Fruit fly (Drosophila melanogaster) whole organism, adult: Measurements from ENCODE around the gene CG11986.

ENCODE experiments used
- CG11617 ChIP-seq: fragments of 200-800 bp; sonication (Bioruptor generic); optimal IDR thresholded peaks from 2 replicates; lab custom pipeline; 2017; ENCODE audit warnings: mild to moderate bottlenecking, missing biosample characterization, missing genetic modification reagents, missing genetic modification characterization
- CG12768 ChIP-seq: fragments of 200-800 bp; sonication (Bioruptor generic); optimal IDR thresholded peaks from 2 replicates; lab custom pipeline; 2017; ENCODE audit warnings: missing biosample characterization, missing genetic modification characterization, mild to moderate bottlenecking, moderate library complexity, missing genetic modification reagents
- CG14711 ChIP-seq: fragments of 200-800 bp; sonication (Bioruptor generic); optimal IDR thresholded peaks from 2 replicates; lab custom pipeline; 2018; ENCODE audit warnings: missing biosample characterization, mild to moderate bottlenecking, missing genetic modification characterization, moderate library complexity
- CG1620 ChIP-seq: fragments of 200-800 bp; sonication (Bioruptor generic); optimal IDR thresholded peaks from 2 replicates; lab custom pipeline; 2016; ENCODE audit warnings: missing biosample characterization, missing genetic modification characterization
- CG33017 ChIP-seq: fragments of 200-800 bp; sonication (Bioruptor generic); optimal IDR thresholded peaks from 2 replicates; lab custom pipeline; 2018; ENCODE audit warnings: missing biosample characterization, mild to moderate bottlenecking, missing genetic modification characterization, moderate library complexity
- CG5204 ChIP-seq: fragments of 200-800 bp; sonication (Bioruptor generic); optimal IDR thresholded peaks from 2 replicates; lab custom pipeline; 2016; ENCODE audit warnings: missing biosample characterization, missing genetic modification characterization
- CG7045 ChIP-seq: fragments of 200-800 bp; sonication (Bioruptor generic); optimal IDR thresholded peaks from 2 replicates; lab custom pipeline; 2017; ENCODE audit warnings: missing biosample characterization, mild to moderate bottlenecking, missing genetic modification characterization
- CG7101 ChIP-seq: fragments of 200-800 bp; sonication (Bioruptor generic); optimal IDR thresholded peaks from 2 replicates; lab custom pipeline; 2018; ENCODE audit warnings: missing biosample characterization, mild to moderate bottlenecking, missing genetic modification characterization, moderate library complexity
- Clk ChIP-seq: fragments of 200-800 bp; sonication (Bioruptor generic); optimal IDR thresholded peaks from 2 replicates; lab custom pipeline; 2017; ENCODE audit warnings: missing biosample characterization, missing genetic modification characterization
- Crg-1 ChIP-seq: fragments of 200-800 bp; sonication (Bioruptor generic); optimal IDR thresholded peaks from 2 replicates; lab custom pipeline; 2016; ENCODE audit warnings: missing biosample characterization, missing genetic modification characterization
- Hr96 ChIP-seq: fragments of 200-800 bp; sonication (Bioruptor generic); optimal IDR thresholded peaks from 2 replicates; lab custom pipeline; 2016; ENCODE audit warnings: missing biosample characterization, missing genetic modification characterization
- Mnt ChIP-seq: fragments of 200-800 bp; sonication (Bioruptor generic); optimal IDR thresholded peaks from 2 replicates; lab custom pipeline; 2016; ENCODE audit warnings: missing biosample characterization, mild to moderate bottlenecking, missing genetic modification characterization
- bab1 ChIP-seq: fragments of 200-800 bp; sonication (Bioruptor generic); optimal IDR thresholded peaks from 3 replicates; lab custom pipeline; 2019; ENCODE audit warnings: missing biosample characterization, mild to moderate bottlenecking, missing genetic modification characterization, moderate library complexity
- cic ChIP-seq: fragments of 200-800 bp; sonication (Bioruptor generic); optimal IDR thresholded peaks from 2 replicates; lab custom pipeline; 2017; ENCODE audit warnings: missing biosample characterization, mild to moderate bottlenecking, missing genetic modification characterization, moderate library complexity
- cnc ChIP-seq, 2 experiments: fragments of >200 bp; optimal IDR thresholded peaks; 2 replicates each; lab custom pipeline; 2017
- kay ChIP-seq: fragments of 200-800 bp; sonication (Bioruptor generic); peaks from one replicate; lab custom pipeline; 2016; ENCODE audit warnings: missing biosample characterization, missing genetic modification characterization, borderline replicate concordance
- ovo ChIP-seq: fragments of 200-800 bp; sonication (Bioruptor generic); optimal IDR thresholded peaks from 2 replicates; lab custom pipeline; 2016; ENCODE audit warnings: missing biosample characterization, missing genetic modification characterization
- pad ChIP-seq: fragments of 200-800 bp; sonication (Bioruptor generic); optimal IDR thresholded peaks from 3 replicates; lab custom pipeline; 2017; ENCODE audit warnings: missing biosample characterization, missing genetic modification characterization, mild to moderate bottlenecking, moderate library complexity, missing genetic modification reagents
- tj ChIP-seq: fragments of 200-800 bp; sonication (Bioruptor generic); optimal IDR thresholded peaks from 3 replicates; lab custom pipeline; 2017; ENCODE audit warnings: missing biosample characterization, mild to moderate bottlenecking, missing genetic modification characterization, moderate library complexity
- toe ChIP-seq: fragments of 200-800 bp; sonication (Bioruptor generic); optimal IDR thresholded peaks from 2 replicates; lab custom pipeline; 2016; ENCODE audit warnings: missing biosample characterization, missing genetic modification characterization

The CG11986 gene

dm6 chr3R:9055119-9056105 lies 40.2 kb downstream of the CG11986 start:
- no peak for TF ChIP-seq Clk (GFP tag; lab: Kevin White, UChicago)
- TF ChIP-seq CG5204 (GFP tag; lab: Kevin White, UChicago) = peak; percentile 43
- TF ChIP-seq kay (GFP tag; lab: Kevin White, UChicago) = peak; percentile 92
- TF ChIP-seq Mnt = peak; percentile 62
- no peak for TF ChIP-seq cnc (optimal IDR thresholded peaks at IDR 0.05; lab: Kevin White, UChicago)
- peak; percentile 59 for TF ChIP-seq CG1620 (GFP tag; lab: Kevin White, UChicago)
- peak; percentile 86 for TF ChIP-seq tj (GFP tag; lab: Kevin White, UChicago)
- TF ChIP-seq pad (GFP tag; lab: Kevin White, UChicago) = peak; percentile 9
- no peak for TF ChIP-seq cic (GFP tag; lab: Kevin White, UChicago)
- TF ChIP-seq ovo (GFP tag; lab: Kevin White, UChicago) = no peak
- peak; percentile 89 for TF ChIP-seq bab1 (GFP tag; lab: Kevin White, UChicago)
- peak; percentile 79 for TF ChIP-seq CG7101 (tag; lab: Kevin White, UChicago)
- peak; percentile 44 for TF ChIP-seq CG11617 (GFP tag; lab: Kevin White, UChicago)
- TF ChIP-seq Hr96 (GFP tag; lab: Kevin White, UChicago) = peak; percentile 52
- no peak for TF ChIP-seq CG12768
- TF ChIP-seq CG7045 = peak; percentile 77
- peak; percentile 73 for TF ChIP-seq CG33017 (tag; lab: Kevin White, UChicago)
- TF ChIP-seq CG14711 (tag; lab: Kevin White, UChicago) = peak; percentile 83
- no peak for TF ChIP-seq Crg-1 (GFP tag; lab: Kevin White, UChicago)
- TF ChIP-seq toe (GFP tag; lab: Kevin White, UChicago) = peak; percentile 14

- TF ChIP-seq CG33017 (tag; lab: Kevin White, UChicago) (peak; percentile 31), cnc (optimal IDR thresholded peaks at IDR 0.05; lab: Kevin White, UChicago) (no peak), Crg-1 (GFP tag; lab: Kevin White, UChicago) (no peak), CG1620 (GFP tag; lab: Kevin White, UChicago) (no peak), pad (GFP tag; lab: Kevin White, UChicago) (peak; percentile 90), kay (GFP tag; lab: Kevin White, UChicago) (peak; percentile 83), tj (GFP tag; lab: Kevin White, UChicago) (no peak), CG7101 (tag; lab: Kevin White, UChicago) (no peak), CG7045 (no peak), toe (GFP tag; lab: Kevin White, UChicago) (no peak), ovo (GFP tag; lab: Kevin White, UChicago) (peak; percentile 40), cic (GFP tag; lab: Kevin White, UChicago) (no peak), CG5204 (GFP tag; lab: Kevin White, UChicago) (no peak), Hr96 (GFP tag; lab: Kevin White, UChicago) (peak; percentile 50), Mnt (peak; percentile 37), CG12768 (no peak)
These were observed 41.3 kb downstream of the CG11986 start for dm6 chr3R:9056409-9057031.

- no peak for TF ChIP-seq CG11617 (GFP tag; lab: Kevin White, UChicago)
- no peak for TF ChIP-seq Hr96 (GFP tag; lab: Kevin White, UChicago)
- TF ChIP-seq CG1620 (GFP tag; lab: Kevin White, UChicago) = no peak
- TF ChIP-seq cnc (optimal IDR thresholded peaks at IDR 0.05; lab: Kevin White, UChicago) = no peak
- no peak for TF ChIP-seq Mnt
- no peak for TF ChIP-seq tj (GFP tag; lab: Kevin White, UChicago)
- TF ChIP-seq ovo (GFP tag; lab: Kevin White, UChicago) = no peak
- no peak for TF ChIP-seq bab1 (GFP tag; lab: Kevin White, UChicago)
- TF ChIP-seq CG7045 = no peak
- TF ChIP-seq Crg-1 (GFP tag; lab: Kevin White, UChicago) = no peak
- TF ChIP-seq CG5204 (GFP tag; lab: Kevin White, UChicago) = no peak
- TF ChIP-seq CG7101 (tag; lab: Kevin White, UChicago) = no peak
- no peak for TF ChIP-seq toe (GFP tag; lab: Kevin White, UChicago)
- TF ChIP-seq CG14711 (tag; lab: Kevin White, UChicago) = no peak
- no peak for TF ChIP-seq pad (GFP tag; lab: Kevin White, UChicago)
- no peak for TF ChIP-seq cic (GFP tag; lab: Kevin White, UChicago)
These were observed 41.8 kb downstream of the CG11986 start for dm6 chr3R:9057032-9057397.

- TF ChIP-seq bab1 (GFP tag; lab: Kevin White, UChicago) (peak; percentile 93), CG11617 (GFP tag; lab: Kevin White, UChicago) (peak; percentile 99), CG1620 (GFP tag; lab: Kevin White, UChicago) (peak; percentile 75), Clk (GFP tag; lab: Kevin White, UChicago) (peak; percentile 96), CG12768 (peak; percentile 99), cic (GFP tag; lab: Kevin White, UChicago) (peak; percentile 95), cnc (optimal IDR thresholded peaks at IDR 0.05; lab: Kevin White, UChicago) (no peak), tj (GFP tag; lab: Kevin White, UChicago) (peak; percentile 88), CG7045 (peak; percentile 98), CG7101 (tag; lab: Kevin White, UChicago) (peak; percentile 99), Crg-1 (GFP tag; lab: Kevin White, UChicago) (peak; percentile 80), Hr96 (GFP tag; lab: Kevin White, UChicago) (peak; percentile 93), CG14711 (tag; lab: Kevin White, UChicago) (peak; percentile 97), pad (GFP tag; lab: Kevin White, UChicago) (peak; percentile 89), toe (GFP tag; lab: Kevin White, UChicago) (peak; percentile 95), kay (GFP tag; lab: Kevin White, UChicago) (peak; percentile 99), CG5204 (GFP tag; lab: Kevin White, UChicago) (peak; percentile 87), ovo (GFP tag; lab: Kevin White, UChicago) (peak; percentile 79), CG33017 (tag; lab: Kevin White, UChicago) (peak; percentile 99), Mnt (peak; percentile 79)
These were observed 42.3 kb downstream of the CG11986 start for dm6 chr3R:9057398-9058058.
